Fruit fly (Drosophila melanogaster): ENCODE results near the gene Trl.

Gene Trl

dm6 chr3L:14755046-14755643 is 5.7 kb downstream of the Trl start:
- TF ChIP-seq Vsx2 (GFP tag; optimal IDR thresholded peaks at IDR 0.05; ENCODE audit: partially characterized antibody) (peak; percentile 86), psq (GFP tag; optimal IDR thresholded peaks at IDR 0.05) (no peak), Sp1 (GFP tag; optimal IDR thresholded peaks at IDR 0.05) (no peak), h (GFP tag; optimal IDR thresholded peaks at IDR 0.05) (peak; percentile 77), Dif (GFP tag; optimal IDR thresholded peaks at IDR 0.05; ENCODE audit: partially characterized antibody) (peak; percentile 89), pan (optimal IDR thresholded peaks at IDR 0.05) (no peak), tai (GFP tag; optimal IDR thresholded peaks at IDR 0.05) (no peak), CG32264 (GFP tag; optimal IDR thresholded peaks at IDR 0.05) (peak; percentile 55), fru (GFP tag; optimal IDR thresholded peaks at IDR 0.05) (peak; percentile 59), Abd-B (GFP tag; optimal IDR thresholded peaks at IDR 0.05) (no peak), GATAd (GFP tag; optimal IDR thresholded peaks at IDR 0.05) (no peak), dl (GFP tag; optimal IDR thresholded peaks at IDR 0.05; ENCODE audit: insufficient read depth in 1 of 2, partially characterized antibody in 2 of 2) (peak; percentile 39 to 83), br (GFP tag; optimal IDR thresholded peaks at IDR 0.05) (peak; percentile 65), usp (GFP tag; optimal IDR thresholded peaks at IDR 0.05) (no peak), Dfd (GFP tag; optimal IDR thresholded peaks at IDR 0.05) (no peak), sv (GFP tag; optimal IDR thresholded peaks at IDR 0.05) (no peak), brk (GFP tag; optimal IDR thresholded peaks at IDR 0.05) (peak; percentile 36), Mio (GFP tag; optimal IDR thresholded peaks at IDR 0.05) (no peak), CrebA (GFP tag; optimal IDR thresholded peaks at IDR 0.05; ENCODE audit: borderline replicate concordance) (peak; percentile 80), HLH106 (tag; optimal IDR thresholded peaks at IDR 0.05) (no peak), Myc (optimal IDR thresholded peaks at IDR 0.05) (no peak), CG9705 (GFP tag; optimal IDR thresholded peaks at IDR 0.05) (no peak), Hnf4 (GFP tag; optimal IDR thresholded peaks at IDR 0.05) (peak; percentile 71), sage (GFP tag; optimal IDR thresholded peaks at IDR 0.05) (no peak), N (GFP tag; optimal IDR thresholded peaks at IDR 0.05) (no peak), ey (GFP tag; optimal IDR thresholded peaks at IDR 0.05) (no peak), Hr83 (GFP tag; optimal IDR thresholded peaks at IDR 0.05; ENCODE audit: poor library complexity, severe bottlenecking) (peak; percentile 66), lola (GFP tag; optimal IDR thresholded peaks at IDR 0.05) (no peak), OdsH (GFP tag; optimal IDR thresholded peaks at IDR 0.05) (no peak), woc (GFP tag; optimal IDR thresholded peaks at IDR 0.05) (no peak), foxo (GFP tag; optimal IDR thresholded peaks at IDR 0.05) (no peak), Rel (GFP tag; optimal IDR thresholded peaks at IDR 0.05) (peak; percentile 92), Rel (tag; optimal IDR thresholded peaks at IDR 0.05) (no peak), dsf (GFP tag; optimal IDR thresholded peaks at IDR 0.05; ENCODE audit: borderline replicate concordance) (no peak), rgr (GFP tag; optimal IDR thresholded peaks at IDR 0.05) (no peak), Hr78 (GFP tag; optimal IDR thresholded peaks at IDR 0.05) (no peak), jim (GFP tag; optimal IDR thresholded peaks at IDR 0.05) (peak; percentile 52), dmrt93B (GFP tag; optimal IDR thresholded peaks at IDR 0.05) (no peak), Jra (GFP tag; optimal IDR thresholded peaks at IDR 0.05) (peak; percentile 64)

dm6 chr3L:14752816-14753215 is 8.0 kb downstream of the Trl start:
- TF ChIP-seq Dfd (GFP tag; optimal IDR thresholded peaks at IDR 0.05) (peak; percentile 89), ey (GFP tag; optimal IDR thresholded peaks at IDR 0.05) (no peak)

dm6 chr3L:14751056-14751671 is 9.7 kb downstream of the Trl start:
- TF ChIP-seq Myc (optimal IDR thresholded peaks at IDR 0.05) (no peak), Dfd (GFP tag; optimal IDR thresholded peaks at IDR 0.05) (peak; percentile 91)

All from whole organism, wandering third instar larva.